Worm (Caenorhabditis elegans): Measurements from ENCODE around the gene T28A11.16.

DNA sequence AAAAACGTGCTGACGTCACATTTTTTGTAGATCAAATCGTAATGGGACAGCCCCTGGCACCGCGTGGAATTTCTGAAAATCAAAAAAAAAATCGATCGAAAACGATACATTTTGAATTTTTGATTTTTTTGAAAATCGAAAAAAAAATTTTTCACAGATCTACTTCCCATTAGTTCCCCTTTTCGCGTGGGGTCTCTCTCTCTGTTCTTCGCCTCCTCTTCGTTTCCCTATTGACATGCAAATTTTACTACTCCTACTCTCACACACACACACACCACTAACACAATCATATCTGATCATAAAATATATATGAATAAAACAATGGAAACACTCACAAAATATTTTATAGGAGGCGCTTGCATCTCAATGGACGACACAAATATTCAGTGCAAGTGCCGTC lies 40.4 kb downstream of the T28A11.16 start:
- TF ChIP-seq ama-1 (optimal IDR thresholded peaks at IDR 0.05), result no peak
- no peak for TF ChIP-seq ama-1 (GFP tag; optimal IDR thresholded peaks at IDR 0.05)
- TF ChIP-seq nhr-90 (tag; optimal IDR thresholded peaks at IDR 0.05), result no peak
- no peak for TF ChIP-seq ekl-4 (GFP tag; IDR thresholded peaks at IDR 0.05)
- no peak for TF ChIP-seq hmg-1.2 (GFP tag; IDR thresholded peaks at IDR 0.05)
